Worm (Caenorhabditis elegans) whole organism, young adult: Measurements from ENCODE around the gene far-5.

Experiments used
- F10E7.11 ChIP-seq: sonication (generic microtip); optimal IDR thresholded peaks from 2 replicates; lab custom pipeline; 2017; ENCODE audit warnings: mild to moderate bottlenecking, missing genetic modification characterization, moderate library complexity, missing compliant biosample characterization
- F57C9.4 ChIP-seq: sonication (generic microtip); optimal IDR thresholded peaks from 2 replicates; lab custom pipeline; 2017; ENCODE audit warnings: mild to moderate bottlenecking, missing genetic modification characterization, missing compliant biosample characterization
- ama-1 ChIP-seq, 3 experiments: fragments of 150-350 bp in 1 of 3; sonication (generic microtip) in 2 of 3; optimal IDR thresholded peaks; 2 replicates each; lab custom pipeline; 2014 to 2018; ENCODE audit warnings: missing biosample characterization in 2 of 3, missing genetic modification characterization in 2 of 3, missing genetic modification reagents in 2 of 3
- ceh-100 ChIP-seq: fragments of 200-800 bp; sonication (Bioruptor generic); IDR thresholded peaks from 2 replicates; pipeline ENCODE4 v1.3.6; 2022; ENCODE audit warnings: missing genetic modification reagents, missing genetic modification characterization, missing compliant biosample characterization
- chd-7 ChIP-seq: sonication (generic microtip); optimal IDR thresholded peaks from 2 replicates; lab custom pipeline; 2016; ENCODE audit warnings: mild to moderate bottlenecking, missing genetic modification characterization, moderate library complexity, missing compliant biosample characterization
- ets-4 ChIP-seq: fragments of 200-800 bp; sonication (Bioruptor generic); optimal IDR thresholded peaks from 2 replicates; lab custom pipeline; 2018; ENCODE audit warnings: mild to moderate bottlenecking, missing genetic modification characterization, missing compliant biosample characterization
- madf-3 ChIP-seq: fragments of 200-800 bp; sonication (Bioruptor generic); IDR thresholded peaks from 2 replicates; pipeline ENCODE4 v1.3.6; 2022; ENCODE audit warnings: missing genetic modification reagents, missing genetic modification characterization, missing compliant biosample characterization
- madf-8 ChIP-seq: fragments of 200-800 bp; sonication (Bioruptor generic); conservative IDR thresholded peaks from 2 replicates; pipeline ENCODE4 v1.3.6; 2022; ENCODE audit warnings: missing genetic modification reagents, missing genetic modification characterization, missing compliant biosample characterization
- mes-4 ChIP-seq: sonication (generic microtip); optimal IDR thresholded peaks from 2 replicates; lab custom pipeline; 2016; ENCODE audit warnings: missing genotype, missing genetic modification characterization, missing compliant biosample characterization
- sptf-2 ChIP-seq: fragments of 200-800 bp; sonication (Bioruptor generic); optimal IDR thresholded peaks from 2 replicates; lab custom pipeline; 2018; ENCODE audit warnings: mild to moderate bottlenecking, missing genetic modification characterization, missing compliant biosample characterization
- tbx-9 ChIP-seq: sonication (generic microtip); optimal IDR thresholded peaks from 2 replicates; lab custom pipeline; 2016; ENCODE audit warnings: borderline replicate concordance, missing genetic modification characterization, inconsistent platforms, missing compliant biosample characterization
- unc-130 ChIP-seq: sonication (generic microtip); optimal IDR thresholded peaks from 2 replicates; lab custom pipeline; 2016; ENCODE audit warnings: missing genetic modification reagents, missing genetic modification characterization, missing compliant biosample characterization
- unc-62 ChIP-seq: fragments of 150-350 bp; optimal IDR thresholded peaks from 2 replicates; lab custom pipeline; 2014; ENCODE audit warnings: missing biosample characterization, missing genetic modification reagents, missing genetic modification characterization

ce11 chrV:12954261-12954660 is 41.1 kb upstream of the far-5 start:
- TF ChIP-seq ets-4 (GFP tag; lab: Kevin White, UChicago) (no peak), unc-130 (no peak), unc-62 (GFP tag; lab: Kevin White, UChicago) (no peak), madf-3 (GFP tag; lab: Robert Waterston, UW) (no peak), madf-8 (no peak), F57C9.4 (no peak), tbx-9 (tag; lab: Kevin White, UChicago) (no peak), F10E7.11 (tag; lab: Kevin White, UChicago) (no peak), mes-4 (no peak), chd-7 (no peak), ceh-100 (GFP tag; lab: Robert Waterston, UW) (no peak), ama-1 (optimal IDR thresholded peaks at IDR 0.05; lab: Kevin White, UChicago) (no peak), ama-1 (GFP tag; optimal IDR thresholded peaks at IDR 0.05; lab: Kevin White, UChicago) (no peak), sptf-2 (GFP tag; lab: Kevin White, UChicago) (no peak)
